Worm (Caenorhabditis elegans): ENCODE data around the gene nduv-3.

Gene nduv-3

ce11 chrIV:2618611-2619010 is 22.5 kb upstream of the nduv-3 start, which contains the start of gene smf-3 (continued):
- TF ChIP-seq daf-16 (GFP tag; optimal IDR thresholded peaks at IDR 0.05) = no peak
- peak; percentile 60 for TF ChIP-seq daf-16 (tag; optimal IDR thresholded peaks at IDR 0.05)
- TF ChIP-seq Y48G9A.11 (GFP tag; IDR thresholded peaks at IDR 0.05) = no peak

- TF ChIP-seq unc-62 (GFP tag; optimal IDR thresholded peaks at IDR 0.05 in 1 of 2) = peak in 1 of 2 experiments; percentile 54
- no peak for TF ChIP-seq unc-62 (tag; optimal IDR thresholded peaks at IDR 0.05)
- TF ChIP-seq aly-2 (tag; optimal IDR thresholded peaks at IDR 0.05) = no peak
- TF ChIP-seq pqm-1 (tag; optimal IDR thresholded peaks at IDR 0.05) = no peak
Measured at ce11 chrIV:2628171-2628570, 12.9 kb upstream of the nduv-3 start, which contains the start of gene ngn-1. Gene ngn-1 (minus strand): TSS chrIV:2628271.

- TF ChIP-seq php-3 (GFP tag; IDR thresholded peaks at IDR 0.05) = no peak
- no peak for TF ChIP-seq T20F7.1 (GFP tag; optimal IDR thresholded peaks at IDR 0.05)
- no peak for TF ChIP-seq nhr-11 (tag; optimal IDR thresholded peaks at IDR 0.05)
- TF ChIP-seq unc-62 (GFP tag; optimal IDR thresholded peaks at IDR 0.05 in 1 of 2) = peak in 1 of 2 experiments; percentile 82
- no peak for TF ChIP-seq unc-62 (tag; optimal IDR thresholded peaks at IDR 0.05)
Measured at ce11 chrIV:2630145-2630544, 11.0 kb upstream of the nduv-3 start.

- TF ChIP-seq aly-2 (tag; optimal IDR thresholded peaks at IDR 0.05) (no peak), F26F4.8 (GFP tag; conservative IDR thresholded peaks at IDR 0.05) (no peak), egl-43 (GFP tag; IDR thresholded peaks at IDR 0.05) (no peak), ceh-28 (tag; optimal IDR thresholded peaks at IDR 0.05) (no peak), gei-8 (GFP tag; optimal IDR thresholded peaks at IDR 0.05) (no peak), lin-38 (GFP tag; IDR thresholded peaks at IDR 0.05) (no peak), ceh-82 (tag; optimal IDR thresholded peaks at IDR 0.05) (no peak), ZK546.5 (tag; optimal IDR thresholded peaks at IDR 0.05) (no peak), zfp-3 (GFP tag; conservative IDR thresholded peaks at IDR 0.05) (no peak), ZK337.2 (GFP tag; IDR thresholded peaks at IDR 0.05) (no peak), lsy-2 (tag; optimal IDR thresholded peaks at IDR 0.05) (no peak), skn-1 (tag; optimal IDR thresholded peaks at IDR 0.05) (no peak), daf-19 (GFP tag; conservative IDR thresholded peaks at IDR 0.05) (no peak), nhr-42 (GFP tag; IDR thresholded peaks at IDR 0.05) (no peak), lim-7 (GFP tag; IDR thresholded peaks at IDR 0.05) (no peak), sdz-12 (GFP tag; optimal IDR thresholded peaks at IDR 0.05) (no peak), zfp-2 (tag; optimal IDR thresholded peaks at IDR 0.05) (no peak), dmd-6 (GFP tag; IDR thresholded peaks at IDR 0.05) (no peak), unc-62 (GFP tag; optimal IDR thresholded peaks at IDR 0.05 in 1 of 2) (no peak), unc-62 (tag; optimal IDR thresholded peaks at IDR 0.05) (no peak), snpc-1.2 (GFP tag; IDR thresholded peaks at IDR 0.05) (no peak)
Measured at ce11 chrIV:2634992-2635391, 6.1 kb upstream of the nduv-3 start.

ce11 chrIV:2639666-2640273 is 1.3 kb upstream of the nduv-3 start:
- no peak for TF ChIP-seq daf-12 (tag; optimal IDR thresholded peaks at IDR 0.05)
- TF ChIP-seq ceh-44 (GFP tag; IDR thresholded peaks at IDR 0.05) = peak; percentile 85
- peak; percentile 53 for TF ChIP-seq dmd-6 (GFP tag; IDR thresholded peaks at IDR 0.05)
- peak; percentile 13 for TF ChIP-seq dve-1 (tag; optimal IDR thresholded peaks at IDR 0.05; ENCODE audit: insufficient read depth)
- TF ChIP-seq F37D6.2 (tag; optimal IDR thresholded peaks at IDR 0.05) = peak; percentile 40
- peak; percentile 73 for TF ChIP-seq Y5F2A.4 (GFP tag; optimal IDR thresholded peaks at IDR 0.05)
- peak; percentile 83 for TF ChIP-seq arid-1 (GFP tag; conservative IDR thresholded peaks at IDR 0.05)
- TF ChIP-seq hlh-30 (tag; optimal IDR thresholded peaks at IDR 0.05; ENCODE audit: insufficient read depth) = peak; percentile 32
- no peak for TF ChIP-seq R02D3.7 (tag; optimal IDR thresholded peaks at IDR 0.05)
- peak; percentile 85 for TF ChIP-seq D1046.2 (GFP tag; IDR thresholded peaks at IDR 0.05)
- TF ChIP-seq ctbp-1 (GFP tag; IDR thresholded peaks at IDR 0.05) = peak; percentile 84
- TF ChIP-seq tra-1 (GFP tag; IDR thresholded peaks at IDR 0.05) = peak; percentile 76
- TF ChIP-seq vab-7 (GFP tag; IDR thresholded peaks at IDR 0.05) = peak; percentile 78
- TF ChIP-seq skn-1 (tag; optimal IDR thresholded peaks at IDR 0.05) = no peak
- peak; percentile 82 to 84; a peak in 2 of 4 replicates for TF ChIP-seq madf-5 (GFP tag; IDR thresholded peaks at IDR 0.05)
- 0 out of 2 replicates have a peak, but pooled peaks have one; percentile 6 for TF ChIP-seq mxl-2 (GFP tag; conservative IDR thresholded peaks at IDR 0.05)
- TF ChIP-seq zfp-3 (GFP tag; conservative IDR thresholded peaks at IDR 0.05) = 0 out of 2 replicates have a peak, but pooled peaks have one; percentile 50
- no peak for TF ChIP-seq jun-1 (tag; optimal IDR thresholded peaks at IDR 0.05)
- peak; percentile 35; the same call in 1 of the 2 replicates for TF ChIP-seq lin-29 (GFP tag; IDR thresholded peaks at IDR 0.05)

All from whole organism, L4 larva.